Worm (Caenorhabditis elegans) whole organism, midembryonic: ENCODE measurements around the gene T26C5.3.

Experiments
- cog-1 ChIP-seq: sonication (generic microtip); optimal IDR thresholded peaks from 2 replicates; lab custom pipeline; 2016; ENCODE audit warnings: missing genetic modification characterization, missing compliant biosample characterization
- flt-1 ChIP-seq: fragments of 200-800 bp; sonication (Bioruptor generic); IDR thresholded peaks from 2 replicates; pipeline ENCODE4 v1.3.6; 2022; ENCODE audit warnings: missing genetic modification characterization, missing compliant biosample characterization
- klf-2 ChIP-seq: fragments of 200-800 bp; sonication (Bioruptor generic); conservative IDR thresholded peaks from 2 replicates; pipeline ENCODE4 v1.3.6; 2022; ENCODE audit warnings: missing genetic modification reagents, missing genetic modification characterization, missing compliant biosample characterization
- med-1 ChIP-seq: sonication (generic microtip); optimal IDR thresholded peaks from 2 replicates; lab custom pipeline; 2017; ENCODE audit warnings: missing genetic modification characterization, mild to moderate bottlenecking, missing compliant biosample characterization, antibody characterized with exemption, missing genetic modification reagents; ENCODE audit not compliant: insufficient read depth
- ref-1 ChIP-seq: fragments of 200-800 bp; sonication (Bioruptor generic); conservative IDR thresholded peaks from 2 replicates; pipeline ENCODE4 v1.3.6; 2022; ENCODE audit warnings: missing genetic modification reagents, missing genetic modification characterization, missing compliant biosample characterization
- tab-1 ChIP-seq: fragments of 200-800 bp; sonication (Bioruptor generic); IDR thresholded peaks from 2 replicates; pipeline ENCODE4 v1.3.6; 2022; ENCODE audit warnings: missing genetic modification characterization, missing compliant biosample characterization
- ztf-23 ChIP-seq: fragments of 200-800 bp; sonication (Bioruptor generic); IDR thresholded peaks from 2 replicates; pipeline ENCODE4 v1.3.6; 2022; ENCODE audit warnings: missing genetic modification reagents, missing genetic modification characterization, missing compliant biosample characterization
- ztf-29 ChIP-seq: fragments of 200-800 bp; sonication (Bioruptor generic); IDR thresholded peaks from 2 replicates; pipeline ENCODE4 v1.3.6; 2022; ENCODE audit warnings: missing genetic modification reagents, missing genetic modification characterization, missing compliant biosample characterization

- TF ChIP-seq ref-1 (no peak), ztf-29 (GFP tag; lab: Robert Waterston, UW) (no peak), cog-1 (tag; lab: Kevin White, UChicago) (no peak), tab-1 (GFP tag; lab: Robert Waterston, UW) (no peak), med-1 (GFP tag; lab: Kevin White, UChicago) (no peak), flt-1 (GFP tag; lab: Robert Waterston, UW) (no peak), ztf-23 (no peak), klf-2 (GFP tag; lab: Robert Waterston, UW) (no peak)
Measured at ce11 chrII:9232923-9233322, 3.5 kb upstream of the T26C5.3 start, which contains the start of gene T26C5.2.
